Worm (Caenorhabditis elegans) whole organism, L2 larva: ENCODE data around the gene nspa-10.

Experiments used
- C34F6.9 ChIP-seq: fragments of 150-350 bp; optimal IDR thresholded peaks from 2 replicates; lab custom pipeline; 2014; ENCODE audit warnings: missing biosample characterization, missing genetic modification characterization
- F13H6.1 ChIP-seq: sonication (generic microtip); optimal IDR thresholded peaks from 2 replicates; lab custom pipeline; 2016; ENCODE audit warnings: missing genetic modification characterization, missing compliant biosample characterization
- R02D3.7 ChIP-seq: fragments of 150-350 bp; optimal IDR thresholded peaks from 2 replicates; lab custom pipeline; 2014; ENCODE audit warnings: missing biosample characterization, missing genetic modification characterization
- Y55F3AM.14 ChIP-seq: fragments of 200-800 bp; sonication (Bioruptor generic); optimal IDR thresholded peaks from 2 replicates; lab custom pipeline; 2018; ENCODE audit warnings: mild to moderate bottlenecking, missing genetic modification characterization, missing compliant biosample characterization
- ZK546.5 ChIP-seq: sonication (generic microtip); optimal IDR thresholded peaks from 2 replicates; lab custom pipeline; 2017; ENCODE audit warnings: missing biosample characterization, missing genetic modification characterization
- alr-1 ChIP-seq: fragments of 150-350 bp; optimal IDR thresholded peaks from 2 replicates; lab custom pipeline; 2014; ENCODE audit warnings: missing biosample characterization, missing genetic modification characterization
- aly-2 ChIP-seq: fragments of 150-350 bp; optimal IDR thresholded peaks from 2 replicates; lab custom pipeline; 2014; ENCODE audit warnings: missing biosample characterization, missing genetic modification characterization
- blmp-1 ChIP-seq: sonication (generic microtip); optimal IDR thresholded peaks from 2 replicates; lab custom pipeline; 2017; ENCODE audit warnings: missing genetic modification characterization, mild to moderate bottlenecking, missing compliant biosample characterization, antibody characterized with exemption, moderate library complexity; ENCODE audit not compliant: insufficient read depth
- ceh-16 ChIP-seq: fragments of 150-350 bp; optimal IDR thresholded peaks from 2 replicates; lab custom pipeline; 2014; ENCODE audit warnings: missing biosample characterization, missing genetic modification characterization
- dmd-4 ChIP-seq: sonication (generic microtip); optimal IDR thresholded peaks from 2 replicates; lab custom pipeline; 2017; ENCODE audit warnings: missing biosample characterization, missing genetic modification characterization
- egl-27 ChIP-seq: sonication (generic microtip); optimal IDR thresholded peaks from 3 replicates; lab custom pipeline; 2017; ENCODE audit warnings: missing biosample characterization, missing genetic modification reagents, missing genetic modification characterization
- elt-1 ChIP-seq: fragments of 150-350 bp; optimal IDR thresholded peaks from 2 replicates; lab custom pipeline; 2014; ENCODE audit warnings: missing biosample characterization, missing genetic modification characterization
- fos-1 ChIP-seq: fragments of 150-350 bp; optimal IDR thresholded peaks from 2 replicates; lab custom pipeline; 2014; ENCODE audit warnings: missing biosample characterization, missing genetic modification characterization
- gmeb-1 ChIP-seq: fragments of 150-350 bp; optimal IDR thresholded peaks from 2 replicates; lab custom pipeline; 2014; ENCODE audit warnings: missing biosample characterization, missing genetic modification characterization
- lin-11 ChIP-seq: fragments of 150-350 bp; sonication (generic microtip); optimal IDR thresholded peaks from 2 replicates; lab custom pipeline; 2014; ENCODE audit warnings: missing biosample characterization, missing genetic modification characterization, inconsistent platforms, mixed read lengths
- lin-13 ChIP-seq: fragments of 150-350 bp; optimal IDR thresholded peaks from 2 replicates; lab custom pipeline; 2014; ENCODE audit warnings: missing biosample characterization, missing genetic modification reagents, missing genetic modification characterization
- lin-39 ChIP-seq: fragments of 150-350 bp; optimal IDR thresholded peaks from 2 replicates; lab custom pipeline; 2014; ENCODE audit warnings: missing biosample characterization, missing genetic modification reagents, missing genetic modification characterization
- mab-5 ChIP-seq: fragments of 150-350 bp; optimal IDR thresholded peaks from 2 replicates; lab custom pipeline; 2014; ENCODE audit warnings: missing biosample characterization, missing genetic modification characterization
- mbf-1 ChIP-seq: sonication (generic microtip); optimal IDR thresholded peaks from 2 replicates; lab custom pipeline; 2017; ENCODE audit warnings: missing biosample characterization, missing genetic modification characterization
- nhr-129 ChIP-seq: fragments of 150-350 bp; optimal IDR thresholded peaks from 2 replicates; lab custom pipeline; 2014; ENCODE audit warnings: missing biosample characterization, missing genetic modification characterization
- nhr-23 ChIP-seq: fragments of 150-350 bp; optimal IDR thresholded peaks from 2 replicates; lab custom pipeline; 2014; ENCODE audit warnings: missing biosample characterization, missing genetic modification reagents, missing genetic modification characterization
- nhr-237 ChIP-seq: fragments of 150-350 bp; optimal IDR thresholded peaks from 2 replicates; lab custom pipeline; 2014; ENCODE audit warnings: missing biosample characterization, missing genetic modification characterization
- nhr-25 ChIP-seq: fragments of 150-350 bp; sonication (generic microtip); optimal IDR thresholded peaks from 3 replicates; lab custom pipeline; 2014; ENCODE audit warnings: missing biosample characterization, missing genetic modification characterization
- peb-1 ChIP-seq: fragments of 150-350 bp; optimal IDR thresholded peaks from 2 replicates; lab custom pipeline; 2014; ENCODE audit warnings: missing biosample characterization, missing genetic modification characterization
- sma-3 ChIP-seq: sonication (generic microtip); optimal IDR thresholded peaks from 2 replicates; lab custom pipeline; 2016; ENCODE audit warnings: missing genetic modification reagents, missing genetic modification characterization, missing compliant biosample characterization
- sma-9 ChIP-seq, 2 experiments: fragments of 150-350 bp in 1 of 2; sonication (generic microtip) in 1 of 2; optimal IDR thresholded peaks; 2 replicates each; lab custom pipeline; 2014 to 2016; ENCODE audit warnings: missing genetic modification characterization in 2 of 2, mild to moderate bottlenecking in 1 of 2, missing biosample characterization in 1 of 2, missing compliant biosample characterization in 1 of 2, missing genetic modification reagents in 1 of 2, moderate library complexity in 1 of 2
- snpc-4 ChIP-seq: fragments of 150-350 bp; optimal IDR thresholded peaks from 2 replicates; lab custom pipeline; 2014; ENCODE audit warnings: missing biosample characterization, missing genetic modification characterization
- unc-55 ChIP-seq: fragments of 150-350 bp; sonication (generic microtip); optimal IDR thresholded peaks from 3 replicates; lab custom pipeline; 2014; ENCODE audit warnings: missing biosample characterization, missing genetic modification reagents, missing genetic modification characterization
- zag-1 ChIP-seq: fragments of 150-350 bp; optimal IDR thresholded peaks from 2 replicates; lab custom pipeline; 2014; ENCODE audit warnings: missing biosample characterization, missing genetic modification characterization
- ztf-11 ChIP-seq: sonication (generic microtip); optimal IDR thresholded peaks from 2 replicates; lab custom pipeline; 2017; ENCODE audit warnings: missing biosample characterization, missing genetic modification characterization
- ztf-4 ChIP-seq: fragments of 150-350 bp; optimal IDR thresholded peaks from 2 replicates; lab custom pipeline; 2014; ENCODE audit warnings: missing biosample characterization, missing genetic modification characterization

Gene nspa-10

DNA sequence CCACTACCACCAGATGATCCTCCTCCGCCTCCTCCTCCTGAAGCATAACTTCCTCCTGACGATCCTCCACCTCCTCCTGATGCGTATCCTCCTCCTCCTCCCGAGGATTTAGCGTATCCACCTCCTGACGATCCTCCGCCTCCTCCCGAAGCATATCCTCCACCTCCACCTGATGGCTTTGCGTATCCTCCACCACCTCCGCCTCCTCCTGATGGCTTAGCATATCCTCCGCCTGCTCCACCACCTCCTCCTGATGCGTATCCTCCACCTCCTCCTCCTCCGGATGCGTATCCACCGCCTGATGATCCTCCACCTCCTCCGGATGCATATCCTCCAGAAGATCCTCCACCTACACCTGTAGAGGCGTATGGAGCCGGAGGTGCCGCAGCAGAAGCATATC is 5.4 kb downstream of the nspa-10 start:
- TF ChIP-seq F13H6.1 (tag; lab: Kevin White, UChicago) (no peak), lin-13 (GFP tag; lab: Kevin White, UChicago) (no peak), aly-2 (tag; lab: Kevin White, UChicago) (no peak), egl-27 (tag; lab: Kevin White, UChicago) (no peak), alr-1 (no peak)

DNA sequence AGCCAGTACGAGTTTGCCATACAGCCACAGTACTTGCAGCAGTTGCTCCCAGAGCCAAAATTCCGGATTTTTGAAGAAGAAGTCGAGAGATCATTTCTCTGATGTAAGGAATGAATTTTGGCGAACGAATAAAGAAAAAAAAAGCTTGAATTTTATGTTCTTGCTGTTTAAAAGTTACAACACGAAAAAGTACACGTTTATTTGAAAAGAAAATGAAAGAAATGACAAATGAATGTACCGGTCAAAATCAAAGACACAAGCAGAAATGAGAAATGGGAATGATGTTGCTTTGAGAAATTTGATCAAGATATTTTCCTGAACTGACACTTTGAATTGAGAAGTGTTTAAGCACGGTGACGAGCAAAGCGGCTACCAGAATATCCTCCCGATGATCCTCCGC is 9.0 kb downstream of the nspa-10 start, which contains the start of gene Y50E8A.6:
Y50E8A.6 (minus strand) TSS at position 101 of the 400 bp plus-strand sequence.
- TF ChIP-seq peb-1 (tag; lab: Kevin White, UChicago), result no peak
- no peak for TF ChIP-seq dmd-4 (tag; lab: Kevin White, UChicago)

DNA sequence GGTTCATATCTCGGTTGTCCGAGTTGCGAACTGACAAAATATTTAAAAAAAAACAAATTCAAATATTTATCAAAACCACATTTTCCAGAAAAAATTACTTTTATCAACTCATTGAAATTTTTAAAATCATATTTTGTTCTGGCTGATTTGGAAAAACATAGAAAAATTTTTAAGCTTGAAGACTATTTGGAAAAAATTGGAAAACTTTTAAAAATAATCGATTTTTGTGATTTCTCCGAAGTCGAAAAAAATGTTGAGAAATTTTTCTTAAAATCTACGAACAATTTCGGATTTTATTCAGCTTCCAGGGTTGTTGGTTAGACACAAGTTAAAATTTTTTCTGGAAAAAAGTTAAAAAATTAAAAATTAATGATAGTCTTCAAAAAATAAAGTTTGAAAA is 13.4 kb downstream of the nspa-10 start, which contains the start of gene Y50E8A.5:
Y50E8A.5 (minus strand) TSS at position 101 of the 400 bp plus-strand sequence.
- no peak for TF ChIP-seq Y55F3AM.14
- no peak for TF ChIP-seq R02D3.7 (tag; lab: Kevin White, UChicago)
- TF ChIP-seq nhr-237 (tag; lab: Kevin White, UChicago), result no peak
- TF ChIP-seq peb-1 (tag; lab: Kevin White, UChicago), result no peak
- no peak for TF ChIP-seq mbf-1 (tag; lab: Kevin White, UChicago)
- TF ChIP-seq aly-2 (tag; lab: Kevin White, UChicago), result no peak
- TF ChIP-seq ztf-11 (tag; lab: Kevin White, UChicago), result no peak
- no peak for TF ChIP-seq ztf-4 (tag; lab: Kevin White, UChicago)
- no peak for TF ChIP-seq zag-1 (tag; lab: Kevin White, UChicago)
- no peak for TF ChIP-seq elt-1
- no peak for TF ChIP-seq fos-1 (tag; lab: Kevin White, UChicago)
- TF ChIP-seq nhr-129 (tag; lab: Kevin White, UChicago), result no peak
- no peak for TF ChIP-seq ZK546.5
- TF ChIP-seq snpc-4, result no peak

DNA sequence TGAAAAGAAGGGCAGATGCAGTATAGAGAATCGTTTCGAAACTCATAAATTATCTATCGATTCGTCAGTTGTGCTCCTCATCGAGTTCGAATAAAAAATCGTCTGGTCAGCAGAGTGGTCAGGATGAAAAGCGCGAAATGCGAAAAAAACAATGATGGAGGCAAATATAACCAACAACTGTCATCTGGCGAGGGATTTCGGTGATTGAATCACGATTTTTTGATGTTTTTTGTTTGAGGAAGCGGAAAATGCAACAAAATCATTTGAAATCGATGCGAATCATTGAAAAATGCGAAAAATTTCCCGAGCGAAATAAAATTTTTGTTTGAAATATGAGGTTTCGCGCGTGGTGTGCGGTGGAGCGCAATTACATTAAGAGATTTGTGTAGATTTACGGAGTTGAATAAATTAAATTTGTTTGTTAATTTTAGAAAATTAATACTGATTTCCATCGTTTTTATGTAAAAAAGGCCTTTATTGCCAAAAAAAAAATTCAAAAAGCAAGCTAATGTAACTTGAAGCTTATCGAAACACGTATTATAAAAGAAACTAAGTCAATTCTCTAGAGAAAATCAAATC is 16.0 kb downstream of the nspa-10 start, which contains the start of gene unc-61:
unc-61 (minus strand) TSS at position 51 of the 579 bp plus-strand sequence.
- TF ChIP-seq sma-3 (GFP tag; lab: Kevin White, UChicago), result no peak
- peak; percentile 83 for TF ChIP-seq gmeb-1 (tag; lab: Kevin White, UChicago)
- no peak for TF ChIP-seq dmd-4 (tag; lab: Kevin White, UChicago)
- TF ChIP-seq C34F6.9, result peak; percentile 48
- peak; percentile 7 for TF ChIP-seq nhr-129 (tag; lab: Kevin White, UChicago)
- TF ChIP-seq unc-55 (GFP tag; lab: Kevin White, UChicago), result peak; percentile 60
- no peak for TF ChIP-seq lin-39 (tag; lab: Kevin White, UChicago)
- TF ChIP-seq egl-27 (tag; lab: Kevin White, UChicago), result no peak
- no peak for TF ChIP-seq lin-13 (GFP tag; lab: Kevin White, UChicago)
- no peak for TF ChIP-seq nhr-25
- TF ChIP-seq elt-1, result no peak
- no peak for TF ChIP-seq sma-9 (GFP tag; optimal IDR thresholded peaks at IDR 0.05; lab: Kevin White, UChicago)
- TF ChIP-seq sma-9 (tag; optimal IDR thresholded peaks at IDR 0.05; lab: Kevin White, UChicago), result no peak
- peak; percentile 65 for TF ChIP-seq R02D3.7 (tag; lab: Kevin White, UChicago)

DNA sequence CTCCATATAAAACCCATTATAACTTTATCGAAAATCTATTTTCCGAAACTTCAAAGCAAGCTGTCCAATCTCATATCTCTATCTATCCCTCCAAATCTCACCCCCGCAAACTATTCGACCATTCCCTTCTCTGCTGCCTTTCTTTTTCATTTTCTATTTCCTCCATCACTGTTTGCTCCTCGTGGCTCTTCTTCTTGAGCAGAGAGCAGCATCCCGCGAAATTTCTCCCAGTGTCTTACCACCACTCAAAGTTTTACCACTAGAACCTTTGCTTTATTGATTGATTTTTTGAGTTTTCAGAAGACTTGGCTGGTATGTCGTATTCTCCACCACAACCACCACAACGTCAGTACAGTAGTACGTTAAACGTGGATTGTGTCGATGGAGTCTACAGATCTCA is 20.9 kb downstream of the nspa-10 start, which contains the start of gene oig-3:
oig-3 (plus strand) TSS at position 301 of the 400 bp plus-strand sequence.
- TF ChIP-seq mab-5 (tag; lab: Kevin White, UChicago) (no peak), egl-27 (tag; lab: Kevin White, UChicago) (no peak), nhr-23 (tag; lab: Kevin White, UChicago) (no peak), unc-55 (GFP tag; lab: Kevin White, UChicago) (no peak), blmp-1 (tag; lab: Kevin White, UChicago) (no peak), ceh-16 (tag; lab: Kevin White, UChicago) (no peak), lin-11 (no peak), alr-1 (no peak), fos-1 (tag; lab: Kevin White, UChicago) (no peak)
- TF ChIP-seq, all 48 proteins: peak for 0
